Worm (Caenorhabditis elegans) whole organism, L1 larva: ENCODE results near the gene F07G11.2.

Experiments
- lin-35 ChIP-seq, 2 experiments: fragments of 150-350 bp; optimal IDR thresholded peaks; 2 replicates each; lab custom pipeline; 2014; ENCODE audit warnings: missing biosample characterization in 2 of 2, missing genetic modification characterization in 2 of 2, missing genetic modification reagents in 2 of 2
- lir-3 ChIP-seq: sonication (generic microtip); optimal IDR thresholded peaks from 2 replicates; lab custom pipeline; 2016; ENCODE audit warnings: mild to moderate bottlenecking, missing genetic modification characterization, moderate library complexity, missing compliant biosample characterization; ENCODE audit not compliant: poor library complexity
- mdl-1 ChIP-seq, 2 experiments: fragments of 150-350 bp; optimal IDR thresholded peaks; 2 replicates each; lab custom pipeline; 2014 to 2017; ENCODE audit warnings: missing biosample characterization in 2 of 2, missing genetic modification characterization in 2 of 2, inconsistent platforms in 1 of 2
- nhr-76 ChIP-seq: sonication (generic microtip); optimal IDR thresholded peaks from 2 replicates; lab custom pipeline; 2017; ENCODE audit warnings: missing biosample characterization, missing genetic modification characterization
- nhr-85 ChIP-seq: sonication (generic microtip); peaks from one replicate; lab custom pipeline; 2016; ENCODE audit warnings: missing genetic modification characterization, inconsistent platforms, missing compliant biosample characterization
- nhr-90 ChIP-seq: sonication (generic microtip); optimal IDR thresholded peaks from 2 replicates; lab custom pipeline; 2016; ENCODE audit warnings: mild to moderate bottlenecking, missing genetic modification characterization, missing compliant biosample characterization; ENCODE audit not compliant: poor library complexity
- snpc-4 ChIP-seq: fragments of 150-350 bp; optimal IDR thresholded peaks from 2 replicates; lab custom pipeline; 2014; ENCODE audit warnings: missing biosample characterization, missing genetic modification characterization

DNA sequence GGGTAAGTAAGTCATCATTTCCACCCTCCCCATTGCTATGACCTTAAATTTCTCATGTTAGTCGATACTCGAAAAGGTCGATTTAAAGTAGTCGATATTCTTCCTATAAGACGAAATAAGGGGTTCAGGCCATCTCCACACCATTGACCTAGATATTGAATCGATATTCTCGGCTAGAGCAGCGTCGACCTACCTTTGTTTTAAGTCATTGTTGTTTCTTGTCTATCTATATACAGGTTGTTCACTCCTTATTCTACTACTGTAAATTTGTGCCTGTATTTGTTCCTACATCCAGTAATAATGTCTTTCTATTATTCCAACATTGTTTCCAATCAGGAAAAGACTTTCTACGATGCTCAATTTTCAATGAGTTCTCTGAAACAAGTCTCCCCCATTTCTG is 22.3 kb downstream of the F07G11.2 start, which contains the start of gene F10G2.4:
- TF ChIP-seq lir-3 (tag; lab: Kevin White, UChicago) = no peak
- TF ChIP-seq nhr-90 (tag; lab: Kevin White, UChicago) = no peak
- TF ChIP-seq snpc-4 = no peak
- TF ChIP-seq nhr-76 = no peak
- no peak for TF ChIP-seq nhr-85 (tag; lab: Kevin White, UChicago)
- TF ChIP-seq lin-35 (GFP tag; optimal IDR thresholded peaks at IDR 0.05; lab: Kevin White, UChicago) = no peak
- no peak for TF ChIP-seq mdl-1 (tag; optimal IDR thresholded peaks at IDR 0.05; lab: Kevin White, UChicago)
